Fruit fly (Drosophila melanogaster) whole organism, wandering third instar larva: ENCODE measurements around the gene Osi7.

Source experiments
- HLH106 ChIP-seq: fragments of 200-800 bp; optimal IDR thresholded peaks from 3 replicates; lab custom pipeline; 2019; ENCODE audit warnings: missing biosample characterization, mild to moderate bottlenecking, missing genetic modification characterization, moderate library complexity
- Hr83 ChIP-seq: fragments of 200-300 bp; sonication (Bioruptor generic); optimal IDR thresholded peaks from 2 replicates; lab custom pipeline; 2016; ENCODE audit warnings: missing biosample characterization, mild to moderate bottlenecking, missing genetic modification characterization, moderate library complexity; ENCODE audit not compliant: poor library complexity, severe bottlenecking
- Jra ChIP-seq: sonication (Bioruptor generic); optimal IDR thresholded peaks from 2 replicates; lab custom pipeline; 2016; ENCODE audit warnings: missing biosample characterization, missing genetic modification characterization
- Mio ChIP-seq: sonication (Bioruptor generic); optimal IDR thresholded peaks from 2 replicates; lab custom pipeline; 2016; ENCODE audit warnings: missing biosample characterization, missing genetic modification characterization
- br ChIP-seq: fragments of 200-800 bp; sonication (Bioruptor generic); optimal IDR thresholded peaks from 2 replicates; lab custom pipeline; 2016; ENCODE audit warnings: missing biosample characterization, missing genetic modification characterization
- ey ChIP-seq: fragments of 200-800 bp; sonication (Bioruptor generic); optimal IDR thresholded peaks from 2 replicates; lab custom pipeline; 2016; ENCODE audit warnings: missing biosample characterization, missing genetic modification characterization
- h ChIP-seq: fragments of 200-800 bp; sonication (Bioruptor generic); optimal IDR thresholded peaks from 3 replicates; lab custom pipeline; 2016; ENCODE audit warnings: missing biosample characterization, mild to moderate bottlenecking, missing genetic modification characterization
- jim ChIP-seq: fragments of 175-275, 200-325 bp; sonication (Bioruptor generic); optimal IDR thresholded peaks from 2 replicates; lab custom pipeline; 2016; ENCODE audit warnings: missing biosample characterization, mild to moderate bottlenecking, missing genetic modification characterization
- pan ChIP-seq: fragments of >200 bp; optimal IDR thresholded peaks from 2 replicates; lab custom pipeline; 2017

- TF ChIP-seq Hr83 (GFP tag; lab: Kevin White, UChicago) (no peak), Jra (GFP tag; lab: Kevin White, UChicago) (no peak), ey (GFP tag; lab: Kevin White, UChicago) (no peak), Mio (no peak), HLH106 (tag; lab: Kevin White, UChicago) (no peak), h (no peak), jim (no peak), br (GFP tag; lab: Kevin White, UChicago) (no peak), pan (no peak)
Observed at dm6 chr3R:6199717-6200116, 49.1 kb upstream of the Osi7 start.
